Worm (Caenorhabditis elegans) whole organism, L3 larva: ENCODE measurements around the gene ivd-1.

Experiments
- ama-1 ChIP-seq: fragments of 150-350 bp; optimal IDR thresholded peaks from 2 replicates; lab custom pipeline; 2018
- elt-2 ChIP-seq: sonication (generic microtip); optimal IDR thresholded peaks from 2 replicates; lab custom pipeline; 2016; ENCODE audit warnings: missing genetic modification reagents, mild to moderate bottlenecking, missing genetic modification characterization, missing compliant biosample characterization
- nhr-12 ChIP-seq: fragments of 150-350 bp; optimal IDR thresholded peaks from 2 replicates; lab custom pipeline; 2014; ENCODE audit warnings: missing biosample characterization, missing genetic modification characterization

DNA sequence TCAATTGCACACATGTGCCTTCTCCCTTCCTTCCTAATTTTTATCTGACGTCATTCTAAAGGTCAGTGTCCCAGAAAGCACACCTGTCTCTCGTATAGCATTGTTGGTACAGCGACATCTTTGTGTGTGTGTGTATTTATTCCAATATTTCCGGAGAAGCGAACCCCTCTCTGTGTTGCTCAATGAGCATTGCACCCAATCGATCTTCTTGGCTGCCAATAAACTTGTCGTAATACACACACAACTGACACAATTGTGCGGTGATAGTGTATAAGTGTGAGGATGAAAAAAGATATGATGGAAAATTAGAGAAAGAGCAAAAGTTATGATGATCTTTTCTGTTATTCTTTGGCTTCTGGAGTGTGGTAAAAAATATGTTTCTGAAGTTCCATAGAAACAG, 12.1 kb downstream of the ivd-1 start:
- no peak for TF ChIP-seq nhr-12 (tag; lab: Kevin White, UChicago)
- no peak for TF ChIP-seq elt-2 (tag; lab: Kevin White, UChicago)
- TF ChIP-seq ama-1: no peak
